Worm (Caenorhabditis elegans) whole organism, midembryonic: Measurements from ENCODE around the gene C46H3.1.

Source experiments
- T22C8.4 ChIP-seq: fragments of 200-800 bp; sonication (Bioruptor generic); IDR thresholded peaks from 2 replicates; pipeline ENCODE4 v1.3.6; 2022; ENCODE audit warnings: missing genetic modification characterization, missing compliant biosample characterization
- cog-1 ChIP-seq: sonication (generic microtip); optimal IDR thresholded peaks from 2 replicates; lab custom pipeline; 2016; ENCODE audit warnings: missing genetic modification characterization, missing compliant biosample characterization
- flt-1 ChIP-seq: fragments of 200-800 bp; sonication (Bioruptor generic); IDR thresholded peaks from 2 replicates; pipeline ENCODE4 v1.3.6; 2022; ENCODE audit warnings: missing genetic modification characterization, missing compliant biosample characterization
- klf-2 ChIP-seq: fragments of 200-800 bp; sonication (Bioruptor generic); conservative IDR thresholded peaks from 2 replicates; pipeline ENCODE4 v1.3.6; 2022; ENCODE audit warnings: missing genetic modification reagents, missing genetic modification characterization, missing compliant biosample characterization
- med-1 ChIP-seq: sonication (generic microtip); optimal IDR thresholded peaks from 2 replicates; lab custom pipeline; 2017; ENCODE audit warnings: missing genetic modification characterization, mild to moderate bottlenecking, missing compliant biosample characterization, antibody characterized with exemption, missing genetic modification reagents; ENCODE audit not compliant: insufficient read depth
- ref-1 ChIP-seq: fragments of 200-800 bp; sonication (Bioruptor generic); conservative IDR thresholded peaks from 2 replicates; pipeline ENCODE4 v1.3.6; 2022; ENCODE audit warnings: missing genetic modification reagents, missing genetic modification characterization, missing compliant biosample characterization
- tab-1 ChIP-seq: fragments of 200-800 bp; sonication (Bioruptor generic); IDR thresholded peaks from 2 replicates; pipeline ENCODE4 v1.3.6; 2022; ENCODE audit warnings: missing genetic modification characterization, missing compliant biosample characterization
- ztf-23 ChIP-seq: fragments of 200-800 bp; sonication (Bioruptor generic); IDR thresholded peaks from 2 replicates; pipeline ENCODE4 v1.3.6; 2022; ENCODE audit warnings: missing genetic modification reagents, missing genetic modification characterization, missing compliant biosample characterization
- ztf-29 ChIP-seq: fragments of 200-800 bp; sonication (Bioruptor generic); IDR thresholded peaks from 2 replicates; pipeline ENCODE4 v1.3.6; 2022; ENCODE audit warnings: missing genetic modification reagents, missing genetic modification characterization, missing compliant biosample characterization

ce11 chrX:1183985-1184384 lies 25.2 kb upstream of the C46H3.1 start:
- no peak for TF ChIP-seq cog-1 (tag; lab: Kevin White, UChicago)
- TF ChIP-seq flt-1 (GFP tag; lab: Robert Waterston, UW): no peak
- TF ChIP-seq med-1 (GFP tag; lab: Kevin White, UChicago): no peak
- no peak for TF ChIP-seq ref-1 (GFP tag; lab: Robert Waterston, UW)
- TF ChIP-seq klf-2 (GFP tag; lab: Robert Waterston, UW): no peak
- no peak for TF ChIP-seq T22C8.4 (GFP tag; lab: Robert Waterston, UW)
- TF ChIP-seq tab-1 (GFP tag; lab: Robert Waterston, UW): no peak
- no peak for TF ChIP-seq ztf-23 (GFP tag; lab: Robert Waterston, UW)
- no peak for TF ChIP-seq ztf-29 (GFP tag; lab: Robert Waterston, UW)
